Worm (Caenorhabditis elegans) whole organism, L4/young adult: ENCODE results near the gene oac-57.
"Not testable (repeated sequence)": the region's sequence is repeated elsewhere in the genome, so short reads cannot be mapped to it uniquely, and the experiment has no call there.

Experiments
- W03F9.2 ChIP-seq: fragments of 150-350 bp; optimal IDR thresholded peaks from 2 replicates; lab custom pipeline; 2014; ENCODE audit warnings: missing biosample characterization, missing genetic modification characterization
- dao-5 ChIP-seq: sonication (generic microtip); optimal IDR thresholded peaks from 2 replicates; lab custom pipeline; 2016; ENCODE audit warnings: missing genotype, missing genetic modification characterization, moderate library complexity, missing compliant biosample characterization
- him-1 ChIP-seq: sonication (generic microtip); optimal IDR thresholded peaks from 2 replicates; lab custom pipeline; 2016; ENCODE audit warnings: missing genotype, missing genetic modification reagents, missing genetic modification characterization, missing compliant biosample characterization

The oac-57 gene

ce11 chrIV:12307720-12308119 is at the start of gene oac-57:
oac-57 (minus strand) TSS chrIV:12307820.
- TF ChIP-seq him-1 (tag; lab: Kevin White, UChicago) (no peak), dao-5 (tag; lab: Kevin White, UChicago) (no peak), W03F9.2 (tag; lab: Kevin White, UChicago) (no peak)

- no peak for TF ChIP-seq dao-5 (tag; lab: Kevin White, UChicago)
- TF ChIP-seq him-1 (tag; lab: Kevin White, UChicago) = no peak
- TF ChIP-seq W03F9.2 (tag; lab: Kevin White, UChicago) = no peak
Measured at ce11 chrIV:12350235-12350634, 42.6 kb upstream of the oac-57 start.

ce11 chrIV:12349639-12350038 is 42.0 kb upstream of the oac-57 start, which contains the start of gene best-22:
best-22 (plus strand) TSS chrIV:12349939.
- TF ChIP-seq W03F9.2 (tag; lab: Kevin White, UChicago) = no peak

- TF ChIP-seq W03F9.2 (tag; lab: Kevin White, UChicago) = no peak
- no peak for TF ChIP-seq him-1 (tag; lab: Kevin White, UChicago)
- no peak for TF ChIP-seq dao-5 (tag; lab: Kevin White, UChicago)
Measured at ce11 chrIV:12340885-12341284, 33.3 kb upstream of the oac-57 start.

ce11 chrIV:12336893-12337627 is 29.4 kb upstream of the oac-57 start, which contains the start of the genes F19B6.10 and wht-5:
F19B6.10 (plus strand) TSS chrIV:12337193.
wht-5 (plus strand) TSS chrIV:12337577.
- TF ChIP-seq dao-5 (tag; lab: Kevin White, UChicago) = no peak
- TF ChIP-seq him-1 (tag; lab: Kevin White, UChicago) = no peak
- TF ChIP-seq W03F9.2 (tag; lab: Kevin White, UChicago) = no peak

- TF ChIP-seq dao-5 (tag; lab: Kevin White, UChicago) = no peak
- TF ChIP-seq him-1 (tag; lab: Kevin White, UChicago) = no peak
- no peak for TF ChIP-seq W03F9.2 (tag; lab: Kevin White, UChicago)
Measured at ce11 chrIV:12335798-12336197, 28.2 kb upstream of the oac-57 start, which contains the start of gene F19B6.1. F19B6.1 (minus strand) TSS chrIV:12336075.

ce11 chrIV:12335248-12335647 is 27.6 kb upstream of the oac-57 start:
- no peak for TF ChIP-seq W03F9.2 (tag; lab: Kevin White, UChicago)
- TF ChIP-seq dao-5 (tag; lab: Kevin White, UChicago) = no peak
- no peak for TF ChIP-seq him-1 (tag; lab: Kevin White, UChicago)

- TF ChIP-seq W03F9.2 (tag; lab: Kevin White, UChicago) (no peak), dao-5 (tag; lab: Kevin White, UChicago) (no peak), him-1 (tag; lab: Kevin White, UChicago) (no peak)
Measured at ce11 chrIV:12334708-12335107, 27.1 kb upstream of the oac-57 start.

ce11 chrIV:12334142-12334541 is 26.5 kb upstream of the oac-57 start:
- TF ChIP-seq W03F9.2 (tag; lab: Kevin White, UChicago) (no peak), him-1 (tag; lab: Kevin White, UChicago) (no peak), dao-5 (tag; lab: Kevin White, UChicago) (no peak)

- TF ChIP-seq W03F9.2 (tag; lab: Kevin White, UChicago) = no peak
Measured at ce11 chrIV:12330840-12331359, 23.3 kb upstream of the oac-57 start, which contains the start of gene ufd-1. ufd-1 (minus strand) TSS chrIV:12330890.

ce11 chrIV:12326932-12327331 is 19.3 kb upstream of the oac-57 start, which contains the start of gene F19B6.3:
F19B6.3 (plus strand) TSS chrIV:12327232.
- not testable (repeated sequence) for TF ChIP-seq him-1, W03F9.2, dao-5 (tag; lab: Kevin White, UChicago)

ce11 chrIV:12311597-12311996 is 4.0 kb upstream of the oac-57 start, which contains the start of gene oac-58:
oac-58 (minus strand) TSS chrIV:12311697.
- TF ChIP-seq W03F9.2 (tag; lab: Kevin White, UChicago) (no peak), him-1 (tag; lab: Kevin White, UChicago) (no peak), dao-5 (tag; lab: Kevin White, UChicago) (no peak)

- TF ChIP-seq W03F9.2 (tag; lab: Kevin White, UChicago) = no peak
- TF ChIP-seq him-1 (tag; lab: Kevin White, UChicago) = no peak
- TF ChIP-seq dao-5 (tag; lab: Kevin White, UChicago) = no peak
Measured at ce11 chrIV:12305956-12306355, 1.7 kb downstream of the oac-57 start.
